Worm (Caenorhabditis elegans) whole organism, L2 larva: Measurements from ENCODE around the gene acp-4.
A peak's percentile ranks its signal among the peaks of the same experiment; 100 is the strongest.

ENCODE experiments used
- C34F6.9 ChIP-seq: fragments of 150-350 bp; optimal IDR thresholded peaks from 2 replicates; lab custom pipeline; 2014; ENCODE audit warnings: missing biosample characterization, missing genetic modification characterization
- F13H6.1 ChIP-seq: sonication (generic microtip); optimal IDR thresholded peaks from 2 replicates; lab custom pipeline; 2016; ENCODE audit warnings: missing genetic modification characterization, missing compliant biosample characterization
- R02D3.7 ChIP-seq: fragments of 150-350 bp; optimal IDR thresholded peaks from 2 replicates; lab custom pipeline; 2014; ENCODE audit warnings: missing biosample characterization, missing genetic modification characterization
- ZK546.5 ChIP-seq: sonication (generic microtip); optimal IDR thresholded peaks from 2 replicates; lab custom pipeline; 2017; ENCODE audit warnings: missing biosample characterization, missing genetic modification characterization
- alr-1 ChIP-seq: fragments of 150-350 bp; optimal IDR thresholded peaks from 2 replicates; lab custom pipeline; 2014; ENCODE audit warnings: missing biosample characterization, missing genetic modification characterization
- aly-2 ChIP-seq: fragments of 150-350 bp; optimal IDR thresholded peaks from 2 replicates; lab custom pipeline; 2014; ENCODE audit warnings: missing biosample characterization, missing genetic modification characterization
- ama-1 ChIP-seq: fragments of 150-350 bp; optimal IDR thresholded peaks from 2 replicates; lab custom pipeline; 2018; ENCODE audit warnings: inconsistent platforms
- blmp-1 ChIP-seq: sonication (generic microtip); optimal IDR thresholded peaks from 2 replicates; lab custom pipeline; 2017; ENCODE audit warnings: missing genetic modification characterization, mild to moderate bottlenecking, missing compliant biosample characterization, antibody characterized with exemption, moderate library complexity; ENCODE audit not compliant: insufficient read depth
- ceh-16 ChIP-seq: fragments of 150-350 bp; optimal IDR thresholded peaks from 2 replicates; lab custom pipeline; 2014; ENCODE audit warnings: missing biosample characterization, missing genetic modification characterization
- ceh-82 ChIP-seq: fragments of 150-350 bp; optimal IDR thresholded peaks from 2 replicates; lab custom pipeline; 2014; ENCODE audit warnings: missing biosample characterization, missing genetic modification characterization
- crh-2 ChIP-seq: sonication (generic microtip); optimal IDR thresholded peaks from 2 replicates; lab custom pipeline; 2017; ENCODE audit warnings: missing biosample characterization, missing genetic modification characterization
- egl-27 ChIP-seq: sonication (generic microtip); optimal IDR thresholded peaks from 3 replicates; lab custom pipeline; 2017; ENCODE audit warnings: missing biosample characterization, missing genetic modification reagents, missing genetic modification characterization
- elt-1 ChIP-seq: fragments of 150-350 bp; optimal IDR thresholded peaks from 2 replicates; lab custom pipeline; 2014; ENCODE audit warnings: missing biosample characterization, missing genetic modification characterization
- elt-3 ChIP-seq: sonication (generic microtip); optimal IDR thresholded peaks from 2 replicates; lab custom pipeline; 2017; ENCODE audit warnings: missing biosample characterization, missing genetic modification characterization
- fos-1 ChIP-seq: fragments of 150-350 bp; optimal IDR thresholded peaks from 2 replicates; lab custom pipeline; 2014; ENCODE audit warnings: missing biosample characterization, missing genetic modification characterization
- gmeb-1 ChIP-seq: fragments of 150-350 bp; optimal IDR thresholded peaks from 2 replicates; lab custom pipeline; 2014; ENCODE audit warnings: missing biosample characterization, missing genetic modification characterization
- lin-11 ChIP-seq: fragments of 150-350 bp; sonication (generic microtip); optimal IDR thresholded peaks from 2 replicates; lab custom pipeline; 2014; ENCODE audit warnings: missing biosample characterization, missing genetic modification characterization, inconsistent platforms, mixed read lengths
- lin-39 ChIP-seq: fragments of 150-350 bp; optimal IDR thresholded peaks from 2 replicates; lab custom pipeline; 2014; ENCODE audit warnings: missing biosample characterization, missing genetic modification reagents, missing genetic modification characterization
- lsy-2 ChIP-seq, 2 experiments: fragments of 150-350 bp in 1 of 2; sonication (generic microtip) in 1 of 2; optimal IDR thresholded peaks; 2 replicates each; lab custom pipeline; 2014 to 2017; ENCODE audit warnings: missing biosample characterization in 2 of 2, missing genetic modification characterization in 2 of 2
- mab-5 ChIP-seq: fragments of 150-350 bp; optimal IDR thresholded peaks from 2 replicates; lab custom pipeline; 2014; ENCODE audit warnings: missing biosample characterization, missing genetic modification characterization
- mbf-1 ChIP-seq: sonication (generic microtip); optimal IDR thresholded peaks from 2 replicates; lab custom pipeline; 2017; ENCODE audit warnings: missing biosample characterization, missing genetic modification characterization
- nhr-11 ChIP-seq: fragments of 150-350 bp; optimal IDR thresholded peaks from 2 replicates; lab custom pipeline; 2014; ENCODE audit warnings: missing biosample characterization, missing genetic modification characterization
- nhr-12 ChIP-seq: fragments of 150-350 bp; optimal IDR thresholded peaks from 2 replicates; lab custom pipeline; 2014; ENCODE audit warnings: missing biosample characterization, missing genetic modification characterization
- nhr-129 ChIP-seq: fragments of 150-350 bp; optimal IDR thresholded peaks from 2 replicates; lab custom pipeline; 2014; ENCODE audit warnings: missing biosample characterization, missing genetic modification characterization
- nhr-237 ChIP-seq: fragments of 150-350 bp; optimal IDR thresholded peaks from 2 replicates; lab custom pipeline; 2014; ENCODE audit warnings: missing biosample characterization, missing genetic modification characterization
- nhr-6 ChIP-seq: fragments of 150-350 bp; optimal IDR thresholded peaks from 2 replicates; lab custom pipeline; 2014; ENCODE audit warnings: missing biosample characterization, missing genetic modification characterization
- nhr-77 ChIP-seq: fragments of 150-350 bp; optimal IDR thresholded peaks from 2 replicates; lab custom pipeline; 2014; ENCODE audit warnings: missing biosample characterization, missing genetic modification characterization
- peb-1 ChIP-seq: fragments of 150-350 bp; optimal IDR thresholded peaks from 2 replicates; lab custom pipeline; 2014; ENCODE audit warnings: missing biosample characterization, missing genetic modification characterization
- sem-4 ChIP-seq: fragments of 150-350 bp; optimal IDR thresholded peaks from 2 replicates; lab custom pipeline; 2014; ENCODE audit warnings: missing biosample characterization, missing genetic modification reagents, missing genetic modification characterization
- sma-3 ChIP-seq: sonication (generic microtip); optimal IDR thresholded peaks from 2 replicates; lab custom pipeline; 2016; ENCODE audit warnings: missing genetic modification reagents, missing genetic modification characterization, missing compliant biosample characterization
- sma-9 ChIP-seq, 2 experiments: fragments of 150-350 bp in 1 of 2; sonication (generic microtip) in 1 of 2; optimal IDR thresholded peaks; 2 replicates each; lab custom pipeline; 2014 to 2016; ENCODE audit warnings: missing genetic modification characterization in 2 of 2, mild to moderate bottlenecking in 1 of 2, missing biosample characterization in 1 of 2, missing compliant biosample characterization in 1 of 2, missing genetic modification reagents in 1 of 2, moderate library complexity in 1 of 2
- snpc-4 ChIP-seq: fragments of 150-350 bp; optimal IDR thresholded peaks from 2 replicates; lab custom pipeline; 2014; ENCODE audit warnings: missing biosample characterization, missing genetic modification characterization
- unc-39 ChIP-seq: fragments of 150-350 bp; optimal IDR thresholded peaks from 2 replicates; lab custom pipeline; 2014; ENCODE audit warnings: missing biosample characterization, missing genetic modification characterization
- unc-55 ChIP-seq: fragments of 150-350 bp; sonication (generic microtip); optimal IDR thresholded peaks from 3 replicates; lab custom pipeline; 2014; ENCODE audit warnings: missing biosample characterization, missing genetic modification reagents, missing genetic modification characterization
- zag-1 ChIP-seq: fragments of 150-350 bp; optimal IDR thresholded peaks from 2 replicates; lab custom pipeline; 2014; ENCODE audit warnings: missing biosample characterization, missing genetic modification characterization
- ztf-1 ChIP-seq: fragments of 200-800 bp; sonication (Bioruptor generic); conservative IDR thresholded peaks from 2 replicates; pipeline ENCODE4 v1.3.6; 2022; ENCODE audit warnings: missing genetic modification characterization, missing compliant biosample characterization
- ztf-11 ChIP-seq: sonication (generic microtip); optimal IDR thresholded peaks from 2 replicates; lab custom pipeline; 2017; ENCODE audit warnings: missing biosample characterization, missing genetic modification characterization
- ztf-4 ChIP-seq: fragments of 150-350 bp; optimal IDR thresholded peaks from 2 replicates; lab custom pipeline; 2014; ENCODE audit warnings: missing biosample characterization, missing genetic modification characterization

acp-4 gene

ce11 chrII:8483124-8483792 is 48.4 kb upstream of the acp-4 start:
- TF ChIP-seq F13H6.1 (tag; lab: Kevin White, UChicago) (peak; percentile 11), C34F6.9 (tag; lab: Kevin White, UChicago) (peak; percentile 31), unc-55 (GFP tag; lab: Kevin White, UChicago) (peak; percentile 12), gmeb-1 (tag; lab: Kevin White, UChicago) (peak; percentile 40), nhr-129 (tag; lab: Kevin White, UChicago) (peak; percentile 51), nhr-11 (tag; lab: Kevin White, UChicago) (peak; percentile 26), nhr-12 (tag; lab: Kevin White, UChicago) (no peak), snpc-4 (tag; lab: Kevin White, UChicago) (no peak), zag-1 (tag; lab: Kevin White, UChicago) (no peak), fos-1 (tag; lab: Kevin White, UChicago) (peak; percentile 20), crh-2 (tag; lab: Kevin White, UChicago) (peak; percentile 13), sem-4 (tag; lab: Kevin White, UChicago) (no peak), sma-9 (GFP tag; optimal IDR thresholded peaks at IDR 0.05; lab: Kevin White, UChicago) (no peak), sma-9 (tag; optimal IDR thresholded peaks at IDR 0.05; lab: Kevin White, UChicago) (no peak), R02D3.7 (tag; lab: Kevin White, UChicago) (no peak), lsy-2 (tag; optimal IDR thresholded peaks at IDR 0.05; lab: Kevin White, UChicago) (peak in 1 of 2 experiments; percentile 84), lin-39 (no peak), ztf-1 (GFP tag; lab: Robert Waterston, UW) (no peak), mbf-1 (no peak)

- TF ChIP-seq blmp-1, result no peak
- TF ChIP-seq unc-55 (GFP tag; lab: Kevin White, UChicago), result no peak
- peak; percentile 20 for TF ChIP-seq ama-1 (lab: Kevin White, UChicago)
- TF ChIP-seq ztf-4 (tag; lab: Kevin White, UChicago), result peak; percentile 67
These were observed 46.9 kb upstream of the acp-4 start, which contains the start of gene M05D6.5 for ce11 chrII:8481731-8482253. M05D6.5 (minus strand) TSS chrII:8482203.

ce11 chrII:8481033-8481708 is 46.3 kb upstream of the acp-4 start:
- TF ChIP-seq lsy-2 (tag; optimal IDR thresholded peaks at IDR 0.05; lab: Kevin White, UChicago), result peak in 1 of 2 experiments; percentile 24
- TF ChIP-seq lin-39, result no peak
- TF ChIP-seq alr-1 (tag; lab: Kevin White, UChicago), result no peak
- no peak for TF ChIP-seq elt-3
- TF ChIP-seq mab-5 (tag; lab: Kevin White, UChicago), result no peak
- TF ChIP-seq sma-9 (GFP tag; optimal IDR thresholded peaks at IDR 0.05; lab: Kevin White, UChicago), result peak; percentile 68
- no peak for TF ChIP-seq sma-9 (tag; optimal IDR thresholded peaks at IDR 0.05; lab: Kevin White, UChicago)
- TF ChIP-seq nhr-11 (tag; lab: Kevin White, UChicago), result no peak
- TF ChIP-seq mbf-1, result no peak
- TF ChIP-seq ztf-4 (tag; lab: Kevin White, UChicago), result peak; percentile 58
- TF ChIP-seq elt-1 (tag; lab: Kevin White, UChicago), result no peak
- TF ChIP-seq egl-27 (tag; lab: Kevin White, UChicago), result no peak
- TF ChIP-seq peb-1 (tag; lab: Kevin White, UChicago), result no peak
- no peak for TF ChIP-seq ztf-1 (GFP tag; lab: Robert Waterston, UW)
- no peak for TF ChIP-seq snpc-4 (tag; lab: Kevin White, UChicago)
- TF ChIP-seq nhr-129 (tag; lab: Kevin White, UChicago), result peak; percentile 29
- TF ChIP-seq fos-1 (tag; lab: Kevin White, UChicago), result peak; percentile 5
- TF ChIP-seq ZK546.5 (tag; lab: Kevin White, UChicago), result no peak
- TF ChIP-seq crh-2 (tag; lab: Kevin White, UChicago), result peak; percentile 2
- no peak for TF ChIP-seq gmeb-1 (tag; lab: Kevin White, UChicago)
- TF ChIP-seq F13H6.1 (tag; lab: Kevin White, UChicago), result peak; percentile 4
- no peak for TF ChIP-seq ama-1 (lab: Kevin White, UChicago)
- no peak for TF ChIP-seq zag-1 (tag; lab: Kevin White, UChicago)
- TF ChIP-seq C34F6.9 (tag; lab: Kevin White, UChicago), result peak; percentile 41
- TF ChIP-seq sma-3 (GFP tag; lab: Kevin White, UChicago), result no peak

- TF ChIP-seq gmeb-1 (tag; lab: Kevin White, UChicago), result no peak
- no peak for TF ChIP-seq lin-39
- no peak for TF ChIP-seq ceh-82 (tag; lab: Kevin White, UChicago)
- TF ChIP-seq mab-5 (tag; lab: Kevin White, UChicago), result no peak
- no peak for TF ChIP-seq nhr-237 (tag; lab: Kevin White, UChicago)
- TF ChIP-seq ceh-16 (tag; lab: Kevin White, UChicago), result no peak
- no peak for TF ChIP-seq nhr-77
- TF ChIP-seq aly-2 (tag; lab: Kevin White, UChicago), result no peak
- TF ChIP-seq blmp-1, result no peak
- TF ChIP-seq unc-55 (GFP tag; lab: Kevin White, UChicago), result no peak
- TF ChIP-seq sem-4 (tag; lab: Kevin White, UChicago), result no peak
- no peak for TF ChIP-seq fos-1 (tag; lab: Kevin White, UChicago)
- TF ChIP-seq nhr-6 (tag; lab: Kevin White, UChicago), result no peak
- no peak for TF ChIP-seq ztf-1 (GFP tag; lab: Robert Waterston, UW)
- no peak for TF ChIP-seq egl-27 (tag; lab: Kevin White, UChicago)
- no peak for TF ChIP-seq unc-39 (tag; lab: Kevin White, UChicago)
- no peak for TF ChIP-seq lin-11 (tag; lab: Kevin White, UChicago)
- no peak for TF ChIP-seq ZK546.5 (tag; lab: Kevin White, UChicago)
- TF ChIP-seq C34F6.9 (tag; lab: Kevin White, UChicago), result no peak
- no peak for TF ChIP-seq ztf-11 (tag; lab: Kevin White, UChicago)
- TF ChIP-seq, all 48 proteins: peak for 0
These were observed 45.3 kb upstream of the acp-4 start, which contains the start of gene lact-4 for ce11 chrII:8480166-8480565. lact-4 (minus strand) TSS chrII:8480478.
